Worm (Caenorhabditis elegans) whole organism, late embryonic: Measurements from ENCODE around the gene hmg-4.
A peak's percentile ranks its signal among the peaks of the same experiment; 100 is the strongest.

Experiments
- F13H6.1 ChIP-seq: sonication (generic microtip); optimal IDR thresholded peaks from 2 replicates; lab custom pipeline; 2016; ENCODE audit warnings: missing genetic modification characterization, missing compliant biosample characterization
- K02D7.2 ChIP-seq: sonication (generic microtip); optimal IDR thresholded peaks from 2 replicates; lab custom pipeline; 2017; ENCODE audit warnings: mild to moderate bottlenecking, missing genetic modification characterization, missing compliant biosample characterization
- K09A11.1 ChIP-seq: sonication (generic microtip); optimal IDR thresholded peaks from 2 replicates; lab custom pipeline; 2017; ENCODE audit warnings: antibody characterized with exemption, mild to moderate bottlenecking, missing genetic modification characterization, missing compliant biosample characterization; ENCODE audit not compliant: insufficient read depth
- ceh-2 ChIP-seq: sonication (generic microtip); optimal IDR thresholded peaks from 2 replicates; lab custom pipeline; 2016; ENCODE audit warnings: missing genotype, missing genetic modification characterization, missing compliant biosample characterization
- ceh-30 ChIP-seq: fragments of 150-350 bp; optimal IDR thresholded peaks from 2 replicates; lab custom pipeline; 2014; ENCODE audit warnings: missing biosample characterization, missing genetic modification characterization
- ceh-31 ChIP-seq: sonication (generic microtip); optimal IDR thresholded peaks from 2 replicates; lab custom pipeline; 2016; ENCODE audit warnings: missing genetic modification characterization, missing compliant biosample characterization
- ceh-34 ChIP-seq: sonication (generic microtip); optimal IDR thresholded peaks from 2 replicates; lab custom pipeline; 2016; ENCODE audit warnings: mild to moderate bottlenecking, missing genetic modification characterization, missing compliant biosample characterization
- ceh-9 ChIP-seq: sonication (generic microtip); optimal IDR thresholded peaks from 2 replicates; lab custom pipeline; 2016; ENCODE audit warnings: mild to moderate bottlenecking, missing genetic modification characterization, inconsistent platforms, missing compliant biosample characterization
- che-1 ChIP-seq: sonication (generic microtip); optimal IDR thresholded peaks from 2 replicates; lab custom pipeline; 2016; ENCODE audit warnings: mild to moderate bottlenecking, missing genetic modification characterization, missing compliant biosample characterization
- dve-1 ChIP-seq: sonication (generic microtip); optimal IDR thresholded peaks from 2 replicates; lab custom pipeline; 2017; ENCODE audit warnings: antibody characterized with exemption, mild to moderate bottlenecking, missing genetic modification characterization, missing compliant biosample characterization
- elt-2 ChIP-seq: sonication (generic microtip); optimal IDR thresholded peaks from 2 replicates; lab custom pipeline; 2016; ENCODE audit warnings: missing genetic modification reagents, missing genetic modification characterization, missing compliant biosample characterization
- hlh-13 ChIP-seq: fragments of 200-800 bp; sonication (Bioruptor generic); optimal IDR thresholded peaks from 2 replicates; lab custom pipeline; 2018; ENCODE audit warnings: mild to moderate bottlenecking, missing genetic modification characterization, missing compliant biosample characterization
- hlh-15 ChIP-seq: sonication (generic microtip); optimal IDR thresholded peaks from 2 replicates; lab custom pipeline; 2016; ENCODE audit warnings: missing genetic modification characterization, missing compliant biosample characterization
- hlh-30 ChIP-seq: sonication (generic microtip); optimal IDR thresholded peaks from 2 replicates; lab custom pipeline; 2017; ENCODE audit warnings: antibody characterized with exemption, missing genetic modification characterization, missing compliant biosample characterization; ENCODE audit not compliant: insufficient read depth
- madf-2 ChIP-seq: sonication (generic microtip); optimal IDR thresholded peaks from 2 replicates; lab custom pipeline; 2017; ENCODE audit warnings: missing genetic modification characterization, missing compliant biosample characterization
- mec-3 ChIP-seq: sonication (generic microtip); optimal IDR thresholded peaks from 2 replicates; lab custom pipeline; 2016; ENCODE audit warnings: borderline replicate concordance, missing genetic modification characterization, missing compliant biosample characterization
- odd-2 ChIP-seq: sonication (generic microtip); optimal IDR thresholded peaks from 2 replicates; lab custom pipeline; 2017; ENCODE audit warnings: antibody characterized with exemption, mild to moderate bottlenecking, missing genetic modification characterization, missing compliant biosample characterization
- pag-3 ChIP-seq: sonication (generic microtip); optimal IDR thresholded peaks from 2 replicates; lab custom pipeline; 2016; ENCODE audit warnings: missing compliant biosample characterization, missing genetic modification characterization, borderline replicate concordance
- pat-9 ChIP-seq: fragments of 200-800 bp; sonication (Bioruptor generic); optimal IDR thresholded peaks from 2 replicates; lab custom pipeline; 2018; ENCODE audit warnings: mild to moderate bottlenecking, missing genetic modification characterization, moderate library complexity, missing compliant biosample characterization
- pha-2 ChIP-seq: sonication (generic microtip); optimal IDR thresholded peaks from 2 replicates; lab custom pipeline; 2017; ENCODE audit warnings: mild to moderate bottlenecking, missing genetic modification characterization, missing compliant biosample characterization
- pha-4 ChIP-seq: fragments of 150-350 bp; optimal IDR thresholded peaks from 2 replicates; lab custom pipeline; 2018; ENCODE audit warnings: missing biosample characterization, missing genetic modification reagents, missing genetic modification characterization
- pros-1 ChIP-seq: fragments of 150-350 bp; optimal IDR thresholded peaks from 2 replicates; lab custom pipeline; 2014; ENCODE audit warnings: missing biosample characterization, missing genetic modification reagents, missing genetic modification characterization
- sdc-2 ChIP-seq: sonication (generic microtip); optimal IDR thresholded peaks from 2 replicates; lab custom pipeline; 2016; ENCODE audit warnings: missing genotype, missing genetic modification characterization, missing compliant biosample characterization
- syd-9 ChIP-seq: sonication (generic microtip); optimal IDR thresholded peaks from 2 replicates; lab custom pipeline; 2016; ENCODE audit warnings: mild to moderate bottlenecking, missing genetic modification characterization, moderate library complexity, missing compliant biosample characterization
- tbx-2 ChIP-seq: sonication (generic microtip); optimal IDR thresholded peaks from 2 replicates; lab custom pipeline; 2016; ENCODE audit warnings: missing genetic modification characterization, missing compliant biosample characterization
- tbx-7 ChIP-seq: sonication (generic microtip); optimal IDR thresholded peaks from 2 replicates; lab custom pipeline; 2016; ENCODE audit warnings: missing genotype, missing genetic modification characterization, missing compliant biosample characterization
- ttx-3 ChIP-seq: sonication (generic microtip); optimal IDR thresholded peaks from 2 replicates; lab custom pipeline; 2016; ENCODE audit warnings: missing genetic modification reagents, missing genetic modification characterization, missing compliant biosample characterization
- unc-55 ChIP-seq: sonication (generic microtip); optimal IDR thresholded peaks from 2 replicates; lab custom pipeline; 2017; ENCODE audit warnings: missing biosample characterization, missing genetic modification reagents, missing genetic modification characterization
- zip-5 ChIP-seq: sonication (generic microtip); optimal IDR thresholded peaks from 2 replicates; lab custom pipeline; 2016; ENCODE audit warnings: missing genetic modification characterization, missing compliant biosample characterization

Gene hmg-4

ce11 chrIII:7386539-7386938 lies 5.1 kb upstream of the hmg-4 start:
- TF ChIP-seq tbx-2 (tag; lab: Kevin White, UChicago), result peak; percentile 27
- TF ChIP-seq, all 69 proteins: peak for 1; not testable (repeated sequence) for 68

DNA sequence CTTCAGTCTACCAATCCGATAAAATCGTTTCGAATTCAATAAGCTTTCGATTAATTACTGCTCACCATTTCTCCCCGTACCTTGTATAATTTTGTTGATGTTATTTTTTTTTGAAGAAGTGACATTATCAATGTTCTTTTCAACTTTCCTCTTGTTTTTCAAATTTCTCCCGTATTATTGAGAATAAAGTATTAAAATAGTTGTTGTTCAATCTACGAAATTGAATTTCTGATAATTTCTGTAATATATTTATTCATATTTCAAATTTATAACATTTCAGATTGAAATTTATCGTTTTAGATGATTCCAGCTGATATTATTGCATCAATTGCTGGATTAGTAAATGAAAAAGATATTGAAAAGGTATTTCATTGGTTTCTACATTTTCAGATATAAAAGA lies 4.5 kb upstream of the hmg-4 start, which contains the start of gene trd-1:
Gene trd-1, plus strand, starts transcription at position 301 of the 400 bp plus-strand sequence.
- TF ChIP-seq pha-2 (no peak), pag-3 (no peak), ceh-31 (no peak), hlh-30 (tag; lab: Kevin White, UChicago) (no peak)

- TF ChIP-seq K09A11.1 (tag; lab: Kevin White, UChicago) (no peak), odd-2 (tag; lab: Kevin White, UChicago) (no peak), pros-1 (tag; lab: Kevin White, UChicago) (no peak), K02D7.2 (tag; lab: Kevin White, UChicago) (no peak), sdc-2 (no peak), ceh-34 (tag; lab: Kevin White, UChicago) (no peak), tbx-7 (no peak), che-1 (no peak), hlh-15 (tag; lab: Kevin White, UChicago) (no peak), mec-3 (tag; lab: Kevin White, UChicago) (no peak), pha-4 (tag; lab: Kevin White, UChicago) (no peak)
- TF ChIP-seq, all 69 proteins: peak for 0
These were observed 2.3 kb upstream of the hmg-4 start, which contains the start of gene tbp-1 for ce11 chrIII:7383733-7384132. Gene tbp-1 (plus strand): TSS chrIII:7384033.

- TF ChIP-seq madf-2 (tag; lab: Kevin White, UChicago) (no peak), zip-5 (tag; lab: Kevin White, UChicago) (no peak), dve-1 (tag; lab: Kevin White, UChicago) (no peak), elt-2 (no peak), ceh-2 (no peak), hlh-30 (tag; lab: Kevin White, UChicago) (no peak)
These were observed 1.3 kb downstream of the hmg-4 start for ce11 chrIII:7380120-7380519.

DNA sequence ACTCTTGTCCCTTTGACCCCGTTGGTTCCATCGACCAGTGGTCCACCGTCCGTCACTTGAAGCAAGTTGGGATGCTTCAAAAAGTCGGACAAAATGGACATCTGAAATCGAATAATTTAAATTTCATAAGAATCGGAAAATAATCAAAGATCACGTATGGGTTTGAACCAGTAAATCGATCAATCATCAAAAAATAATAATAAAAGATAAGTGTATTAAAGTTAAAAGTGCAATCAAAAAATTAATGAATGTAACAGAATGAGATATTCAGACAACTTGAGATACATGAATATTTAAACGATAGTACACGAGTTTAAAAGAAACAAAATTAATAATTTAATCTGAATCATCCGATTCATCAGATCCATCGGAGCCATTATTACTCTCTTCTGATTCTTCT lies 2.5 kb downstream of the hmg-4 start, which contains the start of gene T20B12.7:
Gene T20B12.7, minus strand, starts transcription at position 101 of the 400 bp plus-strand sequence.
- TF ChIP-seq hlh-13 (GFP tag; lab: Kevin White, UChicago) (no peak), pat-9 (tag; lab: Kevin White, UChicago) (no peak), mec-3 (tag; lab: Kevin White, UChicago) (no peak), F13H6.1 (tag; lab: Kevin White, UChicago) (no peak), dve-1 (tag; lab: Kevin White, UChicago) (no peak), ttx-3 (no peak), syd-9 (tag; lab: Kevin White, UChicago) (no peak), zip-5 (tag; lab: Kevin White, UChicago) (no peak), tbx-7 (no peak), unc-55 (no peak), ceh-31 (no peak), ceh-30 (tag; lab: Kevin White, UChicago) (no peak)

DNA sequence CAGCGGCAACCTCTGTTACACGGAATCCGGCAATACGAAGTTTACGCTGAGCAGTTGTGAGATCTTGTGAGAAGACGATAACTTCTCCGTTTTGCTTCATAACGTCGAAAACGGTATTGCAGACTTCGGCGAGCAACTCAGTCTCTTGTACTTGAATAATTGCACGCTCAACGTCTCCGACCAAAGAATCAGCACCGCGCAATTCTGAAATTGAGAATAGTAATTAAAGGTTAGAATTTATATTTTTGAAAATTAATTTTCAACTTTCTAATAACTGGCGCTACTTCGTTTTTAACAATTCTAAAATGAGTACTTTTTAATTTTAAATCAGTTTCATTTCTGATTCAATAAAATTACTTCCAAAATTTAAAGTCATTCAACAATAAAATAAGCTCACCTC lies 2.9 kb downstream of the hmg-4 start:
- TF ChIP-seq ceh-9 (tag; lab: Kevin White, UChicago), result no peak
- TF ChIP-seq mec-3 (tag; lab: Kevin White, UChicago), result no peak
